Comparison of ENCODE assay signal across 1 fruit fly cellular context in the genomic region with DNA sequence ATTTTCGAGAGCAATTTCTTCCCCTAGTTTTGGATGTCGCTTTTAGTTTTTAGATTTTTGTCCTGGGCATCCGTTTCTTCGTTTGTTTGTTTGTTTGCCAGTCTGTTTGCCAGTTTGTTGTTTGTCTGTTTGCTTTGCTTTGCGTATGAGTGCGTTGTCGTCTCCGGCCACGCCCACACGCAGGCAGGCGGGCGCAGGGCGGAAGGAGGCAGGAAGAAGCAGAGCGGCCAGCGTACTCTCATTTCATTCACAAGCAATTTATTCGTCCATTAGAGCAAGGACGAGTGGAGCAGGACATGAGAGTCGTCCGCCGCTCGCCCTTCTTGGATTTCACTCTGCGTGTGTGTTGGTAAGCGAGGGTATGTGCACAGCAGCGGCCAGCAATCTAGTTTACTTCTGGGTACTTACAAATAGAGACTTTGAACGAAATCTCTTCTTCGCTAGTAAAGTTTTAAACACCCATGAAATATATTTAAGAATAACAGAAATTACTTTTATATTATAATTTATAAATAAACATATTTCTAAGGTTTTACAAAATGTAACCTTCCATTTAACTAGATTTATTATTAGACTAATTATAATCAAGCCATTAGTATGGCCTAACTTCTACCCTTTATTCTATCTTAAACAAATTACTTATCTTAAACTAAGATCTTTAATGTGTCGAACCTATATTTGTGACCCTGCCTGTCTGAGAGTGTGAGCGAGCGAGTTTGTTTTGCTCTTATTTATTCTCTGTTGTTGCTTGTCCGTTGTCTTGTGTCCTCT.
A peak's percentile ranks its signal among the peaks of the same experiment; 100 is the strongest.
TF ChIP-seq lines count a peak whose summit lies in the region.

No protein-coding gene starts in this region.

TF ChIP-seq in whole organism, embryonic, 481 proteins besides CTCF, POLR2A, EP300 and RAD21 (continued from another document and continues in another):
- TF ChIP-seq wdn (GFP tag; IDR thresholded peaks at IDR 0.05; lab: Robert Waterston, UW): no peak
- TF ChIP-seq Asciz (GFP tag; optimal IDR thresholded peaks at IDR 0.05; lab: Kevin White, UChicago): peak; percentile 49
- peak in 1 of 3 experiments; percentile 92 for TF ChIP-seq lola (GFP tag; optimal IDR thresholded peaks at IDR 0.05; lab: Kevin White, UChicago)
- TF ChIP-seq CG3726 (GFP tag; IDR thresholded peaks at IDR 0.05; lab: Robert Waterston, UW): no peak
- no peak for TF ChIP-seq otp (GFP tag; IDR thresholded peaks at IDR 0.05; lab: Robert Waterston, UW)
- no peak for TF ChIP-seq bowl (GFP tag; IDR thresholded peaks at IDR 0.05; lab: Robert Waterston, UW)
- no peak for TF ChIP-seq z (GFP tag; IDR thresholded peaks at IDR 0.05; lab: Robert Waterston, UW)
- peak; percentile 4 for TF ChIP-seq NfI (GFP tag; optimal IDR thresholded peaks at IDR 0.05; lab: Kevin White, UChicago)
- no peak for TF ChIP-seq CG17612 (GFP tag; IDR thresholded peaks at IDR 0.05; lab: Robert Waterston, UW)
- TF ChIP-seq Hmx (GFP tag; optimal IDR thresholded peaks at IDR 0.05; lab: Kevin White, UChicago): no peak
- TF ChIP-seq HHEX (GFP tag; optimal IDR thresholded peaks at IDR 0.05; lab: Kevin White, UChicago): peak; percentile 68
- TF ChIP-seq CG10366 (GFP tag; IDR thresholded peaks at IDR 0.05; lab: Robert Waterston, UW): no peak
- peak; percentile 85 for TF ChIP-seq CG11504 (tag; optimal IDR thresholded peaks at IDR 0.05; lab: Kevin White, UChicago)
- peak; percentile 6 for TF ChIP-seq CG17802 (tag; optimal IDR thresholded peaks at IDR 0.05; lab: Kevin White, UChicago)
- no peak for TF ChIP-seq sima (GFP tag; optimal IDR thresholded peaks at IDR 0.05; lab: Kevin White, UChicago)
- no peak for TF ChIP-seq chm (GFP tag; IDR thresholded peaks at IDR 0.05; lab: Robert Waterston, UW)
- no peak for TF ChIP-seq knrl (GFP tag; IDR thresholded peaks at IDR 0.05; lab: Robert Waterston, UW; ENCODE audit: partially characterized antibody)
- no peak for TF ChIP-seq eyg (GFP tag; optimal IDR thresholded peaks at IDR 0.05; lab: Kevin White, UChicago)
- TF ChIP-seq h (optimal IDR thresholded peaks at IDR 0.05; lab: Kevin White, UChicago): no peak
- peak; percentile 79 for TF ChIP-seq phol (tag; optimal IDR thresholded peaks at IDR 0.05; lab: Kevin White, UChicago)
- TF ChIP-seq gro (GFP tag; optimal IDR thresholded peaks at IDR 0.05; lab: Kevin White, UChicago): no peak
- no peak for TF ChIP-seq luna (GFP tag; optimal IDR thresholded peaks at IDR 0.05; lab: Kevin White, UChicago)
- TF ChIP-seq E2f1 (GFP tag; IDR thresholded peaks at IDR 0.05; lab: Robert Waterston, UW): peak; percentile 39; the same call in 1 of the 2 replicates
- TF ChIP-seq Fer2 (tag; optimal IDR thresholded peaks at IDR 0.05; lab: Kevin White, UChicago): no peak
- TF ChIP-seq Ssrp (tag; optimal IDR thresholded peaks at IDR 0.05; lab: Kevin White, UChicago): peak; percentile 73
- peak; percentile 51 for TF ChIP-seq BtbVII (GFP tag; optimal IDR thresholded peaks at IDR 0.05; lab: Kevin White, UChicago)
- TF ChIP-seq gcm2 (GFP tag; optimal IDR thresholded peaks at IDR 0.05; lab: Kevin White, UChicago): no peak
- no peak for TF ChIP-seq Mes4 (GFP tag; optimal IDR thresholded peaks at IDR 0.05; lab: Kevin White, UChicago)
- TF ChIP-seq yki (optimal IDR thresholded peaks at IDR 0.05; lab: Kevin White, UChicago): peak; percentile 40
- TF ChIP-seq CG6791 (GFP tag; IDR thresholded peaks at IDR 0.05; lab: Robert Waterston, UW; ENCODE audit: partially characterized antibody): no peak
- no peak for TF ChIP-seq Antp (GFP tag; optimal IDR thresholded peaks at IDR 0.05; lab: Kevin White, UChicago)
- no peak for TF ChIP-seq NC2α (GFP tag; optimal IDR thresholded peaks at IDR 0.05; lab: Kevin White, UChicago)
- no peak for TF ChIP-seq corto (GFP tag; optimal IDR thresholded peaks at IDR 0.05; lab: Kevin White, UChicago)
- TF ChIP-seq Blimp-1 (GFP tag; optimal IDR thresholded peaks at IDR 0.05; lab: Kevin White, UChicago): peak; percentile 66
- TF ChIP-seq tin (GFP tag; optimal IDR thresholded peaks at IDR 0.05; lab: Kevin White, UChicago): peak; percentile 59
- peak; percentile 67 for TF ChIP-seq Hr3 (GFP tag; optimal IDR thresholded peaks at IDR 0.05; lab: Kevin White, UChicago)
- TF ChIP-seq CG13624 (GFP tag; optimal IDR thresholded peaks at IDR 0.05; lab: Kevin White, UChicago): no peak
- TF ChIP-seq salm (tag; optimal IDR thresholded peaks at IDR 0.05; lab: Kevin White, UChicago): peak; percentile 24
- peak; percentile 23 for TF ChIP-seq Med (GFP tag; lab: Kevin White, UChicago)
- TF ChIP-seq CG17186 (GFP tag; optimal IDR thresholded peaks at IDR 0.05; lab: Kevin White, UChicago): no peak
- TF ChIP-seq gcm (GFP tag; optimal IDR thresholded peaks at IDR 0.05; lab: Kevin White, UChicago): peak; percentile 70
- TF ChIP-seq CG8359 (GFP tag; optimal IDR thresholded peaks at IDR 0.05; lab: Kevin White, UChicago; ENCODE audit: borderline replicate concordance): peak; percentile 53
- no peak for TF ChIP-seq HLH3B (GFP tag; IDR thresholded peaks at IDR 0.05; lab: Robert Waterston, UW)
- no peak for TF ChIP-seq D (optimal IDR thresholded peaks at IDR 0.05; lab: Kevin White, UChicago)
- peak; percentile 67 for TF ChIP-seq D (GFP tag; optimal IDR thresholded peaks at IDR 0.05; lab: Kevin White, UChicago)
- TF ChIP-seq CG14860 (GFP tag; IDR thresholded peaks at IDR 0.05; lab: Robert Waterston, UW; ENCODE audit: partially characterized antibody): no peak
- TF ChIP-seq CG1602 (GFP tag; optimal IDR thresholded peaks at IDR 0.05; lab: Kevin White, UChicago): peak; percentile 54
- TF ChIP-seq fd96Cb (tag; optimal IDR thresholded peaks at IDR 0.05; lab: Kevin White, UChicago): peak; percentile 72
- peak; percentile 77 for TF ChIP-seq CG8388 (GFP tag; optimal IDR thresholded peaks at IDR 0.05; lab: Kevin White, UChicago)
- no peak for TF ChIP-seq CG1024 (GFP tag; IDR thresholded peaks at IDR 0.05; lab: Robert Waterston, UW)
- TF ChIP-seq pho (GFP tag; optimal IDR thresholded peaks at IDR 0.05; lab: Kevin White, UChicago): no peak
- no peak for TF ChIP-seq C15 (GFP tag; IDR thresholded peaks at IDR 0.05; lab: Robert Waterston, UW)
- no peak for TF ChIP-seq Hey (tag; optimal IDR thresholded peaks at IDR 0.05; lab: Kevin White, UChicago)
- TF ChIP-seq CG16863 (GFP tag; optimal IDR thresholded peaks at IDR 0.05; lab: Kevin White, UChicago): peak; percentile 3
- no peak for TF ChIP-seq GATAe (GFP tag; conservative IDR thresholded peaks at IDR 0.05; lab: Robert Waterston, UW)
- no peak for TF ChIP-seq nerfin-2 (GFP tag; IDR thresholded peaks at IDR 0.05; lab: Robert Waterston, UW; ENCODE audit: partially characterized antibody)
- no peak for TF ChIP-seq TFAM (GFP tag; optimal IDR thresholded peaks at IDR 0.05; lab: Kevin White, UChicago)
- TF ChIP-seq CG12659 (GFP tag; optimal IDR thresholded peaks at IDR 0.05; lab: Kevin White, UChicago): peak; percentile 69
- TF ChIP-seq toy (GFP tag; IDR thresholded peaks at IDR 0.05; lab: Robert Waterston, UW): no peak
- no peak for TF ChIP-seq CG4282 (GFP tag; optimal IDR thresholded peaks at IDR 0.05; lab: Kevin White, UChicago)
- peak; percentile 50; the same call in 1 of the 3 replicates for TF ChIP-seq croc (GFP tag; conservative IDR thresholded peaks at IDR 0.05; lab: Robert Waterston, UW)
- TF ChIP-seq CG5180 (GFP tag; optimal IDR thresholded peaks at IDR 0.05; lab: Kevin White, UChicago): peak; percentile 44
- TF ChIP-seq Bteb2 (GFP tag; optimal IDR thresholded peaks at IDR 0.05; lab: Kevin White, UChicago): no peak
- peak; percentile 72 for TF ChIP-seq CG4424 (GFP tag; optimal IDR thresholded peaks at IDR 0.05; lab: Kevin White, UChicago)
- TF ChIP-seq CG7987 (GFP tag; optimal IDR thresholded peaks at IDR 0.05; lab: Kevin White, UChicago): no peak
- peak; percentile 44 for TF ChIP-seq CG2875 (GFP tag; optimal IDR thresholded peaks at IDR 0.05; lab: Kevin White, UChicago)
- peak; percentile 37 for TF ChIP-seq fd102C (GFP tag; optimal IDR thresholded peaks at IDR 0.05; lab: Kevin White, UChicago)
- no peak for TF ChIP-seq CG7963 (GFP tag; IDR thresholded peaks at IDR 0.05; lab: Robert Waterston, UW; ENCODE audit: partially characterized antibody)
- TF ChIP-seq CG9727 (GFP tag; optimal IDR thresholded peaks at IDR 0.05; lab: Kevin White, UChicago): peak; percentile 95
- TF ChIP-seq ttk (GFP tag; IDR thresholded peaks at IDR 0.05; lab: Robert Waterston, UW): no peak
- TF ChIP-seq E2f2 (GFP tag; IDR thresholded peaks at IDR 0.05; lab: Robert Waterston, UW): peak; percentile 22; the same call in 1 of the 2 replicates
- TF ChIP-seq CG5953 (GFP tag; IDR thresholded peaks at IDR 0.05; lab: Robert Waterston, UW): no peak
- no peak for TF ChIP-seq prd (optimal IDR thresholded peaks at IDR 0.05; lab: Kevin White, UChicago)
- TF ChIP-seq prd (GFP tag; IDR thresholded peaks at IDR 0.05; lab: Robert Waterston, UW): peak; percentile 71
- no peak for TF ChIP-seq Doc3 (GFP tag; IDR thresholded peaks at IDR 0.05; lab: Robert Waterston, UW; ENCODE audit: partially characterized antibody)
- TF ChIP-seq rib (GFP tag; IDR thresholded peaks at IDR 0.05; lab: Robert Waterston, UW): no peak
- TF ChIP-seq CG8924 (tag; optimal IDR thresholded peaks at IDR 0.05; lab: Kevin White, UChicago): peak; percentile 92
- TF ChIP-seq CG6683 (GFP tag; optimal IDR thresholded peaks at IDR 0.05; lab: Kevin White, UChicago): peak; percentile 47
- TF ChIP-seq CG15601 (tag; optimal IDR thresholded peaks at IDR 0.05; lab: Kevin White, UChicago): peak; percentile 73
- TF ChIP-seq gfzf (GFP tag; optimal IDR thresholded peaks at IDR 0.05; lab: Kevin White, UChicago): no peak
- peak; percentile 1 for TF ChIP-seq CG10654 (GFP tag; optimal IDR thresholded peaks at IDR 0.05; lab: Kevin White, UChicago)
- TF ChIP-seq CG1233 (GFP tag; optimal IDR thresholded peaks at IDR 0.05; lab: Kevin White, UChicago): peak; percentile 66
- TF ChIP-seq zen (tag; optimal IDR thresholded peaks at IDR 0.05; lab: Kevin White, UChicago): peak; percentile 83
- peak; percentile 49 for TF ChIP-seq Chrac-16 (GFP tag; optimal IDR thresholded peaks at IDR 0.05; lab: Kevin White, UChicago)
- TF ChIP-seq Nf-YC (tag; optimal IDR thresholded peaks at IDR 0.05; lab: Kevin White, UChicago): peak; percentile 44
- no peak for TF ChIP-seq lbe (GFP tag; optimal IDR thresholded peaks at IDR 0.05; lab: Kevin White, UChicago)
- TF ChIP-seq fd3F (GFP tag; optimal IDR thresholded peaks at IDR 0.05; lab: Kevin White, UChicago): peak; percentile 2
- TF ChIP-seq mld (GFP tag; IDR thresholded peaks at IDR 0.05; lab: Robert Waterston, UW; ENCODE audit: partially characterized antibody): no peak
- no peak for TF ChIP-seq fru (optimal IDR thresholded peaks at IDR 0.05; lab: Kevin White, UChicago)
- TF ChIP-seq odd (GFP tag; optimal IDR thresholded peaks at IDR 0.05; lab: Kevin White, UChicago): peak; percentile 79
- no peak for TF ChIP-seq CG11560 (tag; IDR thresholded peaks at IDR 0.05; lab: Robert Waterston, UW)
- no peak for TF ChIP-seq vfl (GFP tag; optimal IDR thresholded peaks at IDR 0.05; lab: Kevin White, UChicago)
- TF ChIP-seq stwl (tag; optimal IDR thresholded peaks at IDR 0.05; lab: Kevin White, UChicago): peak; percentile 30
- peak; percentile 64 for TF ChIP-seq CG3065 (GFP tag; optimal IDR thresholded peaks at IDR 0.05; lab: Kevin White, UChicago)
- no peak for TF ChIP-seq MTF-1 (GFP tag; optimal IDR thresholded peaks at IDR 0.05; lab: Kevin White, UChicago; ENCODE audit: borderline replicate concordance)
- no peak for TF ChIP-seq CG14441 (GFP tag; IDR thresholded peaks at IDR 0.05; lab: Robert Waterston, UW)
- no peak for TF ChIP-seq Dad (GFP tag; optimal IDR thresholded peaks at IDR 0.05; lab: Kevin White, UChicago)
- no peak for TF ChIP-seq Ada2b (GFP tag; IDR thresholded peaks at IDR 0.05; lab: Robert Waterston, UW)
- TF ChIP-seq CG18476 (GFP tag; optimal IDR thresholded peaks at IDR 0.05; lab: Kevin White, UChicago): no peak
- no peak for TF ChIP-seq pum (GFP tag; optimal IDR thresholded peaks at IDR 0.05; lab: Kevin White, UChicago)
- TF ChIP-seq crc (GFP tag; optimal IDR thresholded peaks at IDR 0.05; lab: Kevin White, UChicago): no peak
- peak; percentile 82 for TF ChIP-seq trem (tag; optimal IDR thresholded peaks at IDR 0.05; lab: Kevin White, UChicago)
- TF ChIP-seq CG14965 (GFP tag; optimal IDR thresholded peaks at IDR 0.05; lab: Kevin White, UChicago; ENCODE audit: borderline replicate concordance): no peak
- TF ChIP-seq CG13775 (GFP tag; optimal IDR thresholded peaks at IDR 0.05; lab: Kevin White, UChicago): peak; percentile 78
- no peak for TF ChIP-seq danr (GFP tag; IDR thresholded peaks at IDR 0.05; lab: Robert Waterston, UW)
- peak; percentile 57 for TF ChIP-seq caup (GFP tag; optimal IDR thresholded peaks at IDR 0.05; lab: Kevin White, UChicago; ENCODE audit: severe bottlenecking)
- peak; percentile 50 for TF ChIP-seq scrt (GFP tag; optimal IDR thresholded peaks at IDR 0.05; lab: Kevin White, UChicago)
- no peak for TF ChIP-seq zen2 (GFP tag; IDR thresholded peaks at IDR 0.05; lab: Robert Waterston, UW; ENCODE audit: partially characterized antibody)
- no peak for TF ChIP-seq dm (GFP tag; optimal IDR thresholded peaks at IDR 0.05; lab: Kevin White, UChicago)
- TF ChIP-seq Abd-B (GFP tag; optimal IDR thresholded peaks at IDR 0.05; lab: Kevin White, UChicago): peak; percentile 16
- no peak for TF ChIP-seq CG18011 (GFP tag; optimal IDR thresholded peaks at IDR 0.05; lab: Kevin White, UChicago)
- TF ChIP-seq cg (GFP tag; optimal IDR thresholded peaks at IDR 0.05; lab: Kevin White, UChicago): no peak
- TF ChIP-seq CG31441 (GFP tag; IDR thresholded peaks at IDR 0.05; lab: Robert Waterston, UW): peak; percentile 92
- no peak for TF ChIP-seq kay (GFP tag; optimal IDR thresholded peaks at IDR 0.05; lab: Kevin White, UChicago)
- peak; percentile 28 for TF ChIP-seq onecut (GFP tag; IDR thresholded peaks at IDR 0.05; lab: Robert Waterston, UW)
- no peak for TF ChIP-seq CG34224 (GFP tag; IDR thresholded peaks at IDR 0.05; lab: Robert Waterston, UW; ENCODE audit: partially characterized antibody)
- TF ChIP-seq CG18619 (GFP tag; optimal IDR thresholded peaks at IDR 0.05; lab: Kevin White, UChicago): peak; percentile 69
- TF ChIP-seq CG6175 (GFP tag; IDR thresholded peaks at IDR 0.05; lab: Robert Waterston, UW): no peak
- TF ChIP-seq CG7357 (GFP tag; IDR thresholded peaks at IDR 0.05; lab: Robert Waterston, UW): peak; percentile 11; the same call in 1 of the 3 replicates
- no peak for TF ChIP-seq jing (GFP tag; optimal IDR thresholded peaks at IDR 0.05; lab: Kevin White, UChicago)
- TF ChIP-seq CG2129 (GFP tag; IDR thresholded peaks at IDR 0.05; lab: Robert Waterston, UW; ENCODE audit: partially characterized antibody): no peak
- peak; percentile 88 for TF ChIP-seq Hr39 (optimal IDR thresholded peaks at IDR 0.05; lab: Kevin White, UChicago)
- TF ChIP-seq org-1 (GFP tag; optimal IDR thresholded peaks at IDR 0.05; lab: Kevin White, UChicago): peak; percentile 27
- peak; percentile 65 for TF ChIP-seq PHDP (tag; optimal IDR thresholded peaks at IDR 0.05; lab: Kevin White, UChicago)
